Worm (Caenorhabditis elegans): ENCODE data around the gene str-247.

str-247 gene

DNA sequence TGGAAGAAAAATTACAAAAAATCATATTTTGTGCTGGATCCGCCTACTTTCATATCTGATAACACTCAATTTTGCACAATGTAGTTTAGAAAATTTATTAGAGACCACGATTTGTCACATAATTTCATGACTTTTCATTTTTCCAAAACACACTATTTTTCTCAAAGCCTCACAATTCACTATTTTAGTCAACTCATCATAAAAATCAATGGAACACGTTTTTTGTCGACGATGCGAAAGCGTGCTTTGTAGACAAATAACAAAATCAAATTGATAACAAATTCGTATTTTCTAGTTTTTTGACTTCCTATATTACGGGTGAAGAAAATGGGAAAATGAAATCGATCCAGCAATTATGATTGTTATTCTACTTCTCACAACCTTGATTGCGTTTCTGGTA lies 12.0 kb upstream of the str-247 start, which contains the start of gene cyp-35B2:
Gene cyp-35B2, plus strand, starts transcription at position 301 of the 400 bp plus-strand sequence.
- TF ChIP-seq dve-1 (tag; optimal IDR thresholded peaks at IDR 0.05) (no peak), ttx-3 (tag; optimal IDR thresholded peaks at IDR 0.05) (no peak), zip-5 (tag; optimal IDR thresholded peaks at IDR 0.05) (no peak), ceh-2 (tag; optimal IDR thresholded peaks at IDR 0.05) (no peak), ceh-45 (GFP tag; IDR thresholded peaks at IDR 0.05) (no peak), ceh-31 (tag; optimal IDR thresholded peaks at IDR 0.05) (no peak), pros-1 (tag; optimal IDR thresholded peaks at IDR 0.05) (no peak), elt-2 (tag; optimal IDR thresholded peaks at IDR 0.05) (no peak), nhr-232 (tag; optimal IDR thresholded peaks at IDR 0.05) (no peak), fax-1 (tag; optimal IDR thresholded peaks at IDR 0.05) (no peak), tbx-7 (tag; optimal IDR thresholded peaks at IDR 0.05) (no peak), ceh-48 (tag; optimal IDR thresholded peaks at IDR 0.05) (no peak), fkh-10 (GFP tag; optimal IDR thresholded peaks at IDR 0.05) (no peak), sox-4 (tag; optimal IDR thresholded peaks at IDR 0.05) (no peak), ceh-14 (tag; optimal IDR thresholded peaks at IDR 0.05) (no peak), elt-4 (tag; optimal IDR thresholded peaks at IDR 0.05) (no peak), hlh-15 (tag; optimal IDR thresholded peaks at IDR 0.05) (no peak), nhr-11 (tag; optimal IDR thresholded peaks at IDR 0.05) (no peak), F13H6.1 (tag; optimal IDR thresholded peaks at IDR 0.05) (no peak)

DNA sequence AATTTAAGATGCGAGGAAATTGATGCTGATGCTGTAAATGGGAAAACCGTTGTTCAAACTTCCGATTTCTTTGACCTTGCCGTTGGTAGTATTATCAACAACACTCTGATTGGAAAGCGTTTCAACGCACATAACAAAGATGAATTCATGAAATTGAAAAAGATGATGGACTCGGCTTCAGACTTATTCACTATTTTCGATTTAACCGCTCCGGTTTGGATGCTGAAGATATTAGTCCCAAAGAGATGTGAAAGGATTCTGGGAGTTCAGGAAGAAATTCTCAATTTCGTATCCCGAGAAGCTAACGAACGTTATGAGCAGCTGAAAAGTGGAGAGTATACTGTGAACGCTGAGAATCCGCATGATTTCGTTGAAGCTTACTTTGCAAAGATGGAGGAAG lies 10.5 kb upstream of the str-247 start:
- no peak for TF ChIP-seq T23F11.4 (GFP tag; optimal IDR thresholded peaks at IDR 0.05)
- no peak for TF ChIP-seq pat-9 (tag; optimal IDR thresholded peaks at IDR 0.05)
- TF ChIP-seq ceh-19 (GFP tag; optimal IDR thresholded peaks at IDR 0.05), result no peak
- TF ChIP-seq nhr-232 (tag; optimal IDR thresholded peaks at IDR 0.05), result no peak
- TF ChIP-seq ceh-18 (tag; optimal IDR thresholded peaks at IDR 0.05), result no peak
- no peak for TF ChIP-seq ceh-45 (GFP tag; IDR thresholded peaks at IDR 0.05)
- no peak for TF ChIP-seq unc-42 (tag; optimal IDR thresholded peaks at IDR 0.05)
- TF ChIP-seq tbx-7 (tag; optimal IDR thresholded peaks at IDR 0.05), result no peak

DNA sequence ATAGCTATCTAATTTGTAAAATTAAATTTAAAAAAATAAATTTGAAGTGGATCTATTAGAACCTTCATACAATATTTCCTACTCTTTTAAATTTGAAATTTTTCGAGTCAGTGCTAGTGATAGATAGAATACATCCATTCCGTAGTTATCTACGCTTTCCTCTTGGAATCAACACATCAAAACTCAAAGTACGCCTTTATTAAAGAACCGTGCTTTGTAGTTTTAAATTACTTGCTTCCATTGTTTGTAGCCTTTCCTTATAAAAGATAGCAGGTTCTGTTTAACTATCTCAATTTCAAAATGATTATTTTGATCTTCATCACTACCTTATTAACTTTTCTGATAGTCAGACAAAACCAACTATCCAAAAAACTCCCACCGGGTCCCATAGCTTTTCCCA lies 8.8 kb upstream of the str-247 start, which contains the start of gene cyp-35B3:
Gene cyp-35B3, plus strand, starts transcription at position 301 of the 400 bp plus-strand sequence.
- no peak for TF ChIP-seq fax-1 (tag; optimal IDR thresholded peaks at IDR 0.05)
- TF ChIP-seq unc-3 (GFP tag; conservative IDR thresholded peaks at IDR 0.05), result no peak
- TF ChIP-seq unc-3 (tag; optimal IDR thresholded peaks at IDR 0.05), result no peak
- TF ChIP-seq nfya-1 (tag; optimal IDR thresholded peaks at IDR 0.05), result no peak
- TF ChIP-seq ceh-9 (tag; optimal IDR thresholded peaks at IDR 0.05), result no peak
- TF ChIP-seq pha-2 (tag; optimal IDR thresholded peaks at IDR 0.05), result no peak
- no peak for TF ChIP-seq dve-1 (tag; optimal IDR thresholded peaks at IDR 0.05)
- TF ChIP-seq K09A11.1 (tag; optimal IDR thresholded peaks at IDR 0.05; ENCODE audit: insufficient read depth), result no peak
- TF ChIP-seq unc-55 (GFP tag; optimal IDR thresholded peaks at IDR 0.05), result no peak

DNA sequence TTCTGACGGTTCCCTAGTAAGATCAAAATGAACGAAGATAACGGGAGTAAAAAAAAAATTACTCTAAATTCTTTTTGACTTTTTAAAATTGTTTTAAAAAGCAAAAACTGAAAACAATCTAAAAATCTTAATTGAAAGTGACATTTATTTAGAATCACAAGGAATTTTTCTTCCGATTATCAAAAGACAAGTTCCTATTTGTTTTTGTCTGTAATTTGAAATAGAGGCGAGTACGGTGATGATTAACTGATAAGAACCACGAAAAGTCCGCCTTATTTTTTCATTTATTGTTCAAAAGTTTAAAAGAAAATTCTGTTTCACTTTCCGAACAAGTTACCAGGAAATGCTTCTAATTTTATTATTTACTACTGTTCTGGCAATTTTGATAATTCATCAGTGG lies 4.1 kb upstream of the str-247 start, which contains the start of gene dach-1:
Gene dach-1, plus strand, starts transcription at position 301 of the 400 bp plus-strand sequence.
- TF ChIP-seq nhr-11 (tag; optimal IDR thresholded peaks at IDR 0.05) (no peak), ceh-24 (tag; optimal IDR thresholded peaks at IDR 0.05) (no peak), ceh-6 (GFP tag; optimal IDR thresholded peaks at IDR 0.05) (no peak), ama-1 (optimal IDR thresholded peaks at IDR 0.05) (no peak), ceh-14 (tag; optimal IDR thresholded peaks at IDR 0.05) (no peak), sdc-2 (tag; optimal IDR thresholded peaks at IDR 0.05) (no peak), hlh-30 (tag; optimal IDR thresholded peaks at IDR 0.05; ENCODE audit: insufficient read depth) (no peak), hlh-8 (tag; optimal IDR thresholded peaks at IDR 0.05) (no peak), pax-1 (tag; optimal IDR thresholded peaks at IDR 0.05) (no peak), ceh-22 (tag; optimal IDR thresholded peaks at IDR 0.05) (no peak), rnt-1 (tag; optimal IDR thresholded peaks at IDR 0.05) (no peak), madf-2 (tag; optimal IDR thresholded peaks at IDR 0.05) (no peak), hlh-13 (GFP tag; optimal IDR thresholded peaks at IDR 0.05) (no peak), che-1 (tag; optimal IDR thresholded peaks at IDR 0.05) (no peak), ceh-2 (tag; optimal IDR thresholded peaks at IDR 0.05) (no peak), hlh-6 (tag; optimal IDR thresholded peaks at IDR 0.05) (no peak), fkh-10 (GFP tag; optimal IDR thresholded peaks at IDR 0.05) (no peak)

Data from whole organism, late embryonic.